Worm (Caenorhabditis elegans): ENCODE data around the gene pkc-3.

Gene pkc-3

DNA sequence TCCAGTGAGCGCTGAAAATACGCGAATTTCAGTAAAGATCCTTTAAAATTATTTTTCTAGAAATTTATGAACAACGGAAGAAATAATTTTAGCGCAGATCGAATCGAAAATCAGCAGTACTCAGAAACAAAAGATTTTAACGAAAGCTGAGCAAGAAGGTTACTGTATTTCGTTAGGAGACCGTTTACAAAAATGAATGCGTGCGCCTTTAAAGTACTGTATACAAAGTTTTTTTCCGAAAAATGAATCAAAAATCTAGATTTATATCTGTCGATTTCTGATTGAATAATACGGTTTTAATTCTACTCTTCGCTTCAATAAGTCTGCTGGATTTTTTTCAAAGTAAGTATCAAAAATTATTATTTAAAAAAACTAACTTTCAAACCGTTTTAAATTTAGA is 34.2 kb downstream of the pkc-3 start, which contains the start of the genes EEED8.14 and EEED8.3:
Gene EEED8.14 (minus strand): TSS at position 13 of the 400 bp plus-strand sequence.
Gene EEED8.3 (plus strand): TSS at position 237 of the 400 bp plus-strand sequence.
- no peak for TF ChIP-seq nhr-28 (tag; optimal IDR thresholded peaks at IDR 0.05)
- TF ChIP-seq ces-1 (GFP tag; optimal IDR thresholded peaks at IDR 0.05) = no peak
- no peak for TF ChIP-seq mls-2 (tag; optimal IDR thresholded peaks at IDR 0.05)
- no peak for TF ChIP-seq flh-1 (GFP tag; optimal IDR thresholded peaks at IDR 0.05)
- TF ChIP-seq lsy-2 (tag; optimal IDR thresholded peaks at IDR 0.05) = no peak
- TF ChIP-seq unc-62 (GFP tag; optimal IDR thresholded peaks at IDR 0.05) = no peak
- TF ChIP-seq nhr-76 (tag; optimal IDR thresholded peaks at IDR 0.05) = no peak
- TF ChIP-seq ham-2 (GFP tag; optimal IDR thresholded peaks at IDR 0.05) = no peak
- TF ChIP-seq zip-8 (tag; optimal IDR thresholded peaks at IDR 0.05) = no peak
- TF ChIP-seq mep-1 (tag; optimal IDR thresholded peaks at IDR 0.05) = no peak

DNA sequence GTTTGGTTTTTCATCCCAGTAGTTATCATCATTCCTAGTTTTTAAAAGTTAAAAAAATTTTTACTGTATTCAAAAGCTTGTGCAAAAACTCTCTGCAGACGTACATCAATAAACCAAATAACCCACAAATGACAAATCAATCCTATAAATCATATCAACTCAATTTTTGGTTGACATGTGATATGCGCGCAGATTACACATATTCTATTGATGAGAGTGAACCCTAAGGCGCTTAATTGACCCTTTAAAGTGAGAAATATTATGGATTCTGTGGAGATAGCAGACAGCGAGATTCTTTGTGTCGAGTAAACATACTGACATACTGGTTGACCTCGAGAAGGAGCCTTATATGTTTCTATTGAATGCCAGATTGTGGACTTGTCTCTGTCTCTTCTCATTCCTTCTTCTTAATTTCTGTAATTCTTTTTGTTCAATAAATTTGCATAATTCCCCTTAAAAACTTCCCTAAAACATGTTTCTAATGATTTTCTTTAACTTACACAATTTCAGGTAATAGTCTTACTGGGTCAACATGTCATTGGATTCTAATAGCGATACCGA is 36.5 kb downstream of the pkc-3 start, which contains the start of gene EEED8.2:
Gene EEED8.2 (plus strand): TSS at position 511 of the 561 bp plus-strand sequence.
- peak; percentile 92 for TF ChIP-seq unc-62 (GFP tag; optimal IDR thresholded peaks at IDR 0.05)
- peak; percentile 18 for TF ChIP-seq pha-4 (tag; optimal IDR thresholded peaks at IDR 0.05)
- no peak for TF ChIP-seq unc-39 (tag; optimal IDR thresholded peaks at IDR 0.05)
- no peak for TF ChIP-seq sem-2 (GFP tag; optimal IDR thresholded peaks at IDR 0.05)
- TF ChIP-seq mab-5 (tag; optimal IDR thresholded peaks at IDR 0.05) = peak; percentile 64
- peak; percentile 14 for TF ChIP-seq nhr-2 (tag; optimal IDR thresholded peaks at IDR 0.05)

DNA sequence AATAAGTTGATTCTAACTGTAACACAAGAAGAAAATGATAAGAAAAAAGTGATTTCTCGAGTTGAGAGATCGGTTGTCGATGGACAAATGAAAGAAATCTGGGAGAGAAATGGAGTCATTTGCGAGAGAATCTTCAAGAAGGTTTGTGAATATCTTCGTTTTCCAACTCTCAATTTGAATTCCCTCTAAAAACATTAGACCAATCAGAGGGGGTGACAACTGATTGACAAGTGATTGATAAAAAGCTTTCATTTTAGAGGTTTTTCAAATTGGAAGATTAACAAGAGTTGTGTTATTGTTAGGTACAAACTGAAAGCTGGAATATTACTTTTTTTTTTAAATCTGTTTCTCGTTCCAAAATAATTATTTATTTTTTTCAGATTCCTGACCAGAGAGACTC is 38.1 kb downstream of the pkc-3 start:
- TF ChIP-seq hlh-1 (tag; optimal IDR thresholded peaks at IDR 0.05) = no peak
- peak; percentile 94 for TF ChIP-seq unc-62 (GFP tag; optimal IDR thresholded peaks at IDR 0.05)
- TF ChIP-seq mab-5 (tag; optimal IDR thresholded peaks at IDR 0.05) = no peak

DNA sequence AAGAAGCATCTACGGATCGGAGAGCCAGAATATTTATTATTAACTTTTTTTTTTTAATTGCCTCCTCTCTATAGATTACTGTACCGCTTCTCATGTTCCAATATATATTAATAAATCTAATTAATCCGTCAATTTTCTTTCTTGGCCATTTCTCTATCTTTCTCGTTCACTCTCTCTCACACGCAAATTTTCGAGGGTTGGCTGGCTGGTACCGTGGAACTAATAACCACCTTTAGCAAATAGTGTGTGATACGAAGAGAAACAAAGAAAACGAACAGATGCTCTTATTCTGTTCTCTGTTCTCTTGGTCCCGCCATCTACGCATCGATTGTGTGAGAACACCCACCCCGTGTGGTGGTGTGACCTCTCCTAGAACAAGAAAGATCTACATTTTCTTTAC is 38.5 kb downstream of the pkc-3 start:
- TF ChIP-seq ceh-43 (GFP tag; optimal IDR thresholded peaks at IDR 0.05) = peak; percentile 59
- TF ChIP-seq nhr-12 (tag; optimal IDR thresholded peaks at IDR 0.05) = no peak
- TF ChIP-seq pha-4 (tag; optimal IDR thresholded peaks at IDR 0.05) = no peak
- no peak for TF ChIP-seq flh-1 (GFP tag; optimal IDR thresholded peaks at IDR 0.05)
- TF ChIP-seq mep-1 (tag; optimal IDR thresholded peaks at IDR 0.05) = no peak
- no peak for TF ChIP-seq nhr-76 (tag; optimal IDR thresholded peaks at IDR 0.05)
- TF ChIP-seq hlh-1 (tag; optimal IDR thresholded peaks at IDR 0.05) = peak; percentile 75
- no peak for TF ChIP-seq nhr-28 (tag; optimal IDR thresholded peaks at IDR 0.05)
- no peak for TF ChIP-seq blmp-1 (tag; optimal IDR thresholded peaks at IDR 0.05)
- TF ChIP-seq ceh-39 (tag; optimal IDR thresholded peaks at IDR 0.05) = peak; percentile 18
- TF ChIP-seq ham-2 (GFP tag; optimal IDR thresholded peaks at IDR 0.05) = no peak
- TF ChIP-seq zip-8 (tag; optimal IDR thresholded peaks at IDR 0.05) = no peak
- TF ChIP-seq cnd-1 (tag; optimal IDR thresholded peaks at IDR 0.05) = peak; percentile 84
- peak; percentile 52 for TF ChIP-seq mls-2 (tag; optimal IDR thresholded peaks at IDR 0.05)
- no peak for TF ChIP-seq mab-5 (tag; optimal IDR thresholded peaks at IDR 0.05)
- TF ChIP-seq nhr-2 (tag; optimal IDR thresholded peaks at IDR 0.05) = no peak
- no peak for TF ChIP-seq sptf-1 (tag; optimal IDR thresholded peaks at IDR 0.05)
- TF ChIP-seq ztf-11 (tag; optimal IDR thresholded peaks at IDR 0.05) = peak; percentile 13
- no peak for TF ChIP-seq elt-3 (tag; optimal IDR thresholded peaks at IDR 0.05)
- TF ChIP-seq drap-1 (GFP tag; optimal IDR thresholded peaks at IDR 0.05) = no peak
- peak; percentile 67 for TF ChIP-seq lin-32 (GFP tag; optimal IDR thresholded peaks at IDR 0.05)
- no peak for TF ChIP-seq ceh-83 (GFP tag; optimal IDR thresholded peaks at IDR 0.05)
- no peak for TF ChIP-seq tbx-8 (GFP tag; optimal IDR thresholded peaks at IDR 0.05)
- no peak for TF ChIP-seq unc-62 (GFP tag; optimal IDR thresholded peaks at IDR 0.05)
- TF ChIP-seq lin-13 (tag; optimal IDR thresholded peaks at IDR 0.05) = peak; percentile 25
- no peak for TF ChIP-seq sem-2 (GFP tag; optimal IDR thresholded peaks at IDR 0.05)
- TF ChIP-seq bed-3 (GFP tag; optimal IDR thresholded peaks at IDR 0.05) = no peak
- no peak for TF ChIP-seq nhr-237 (tag; optimal IDR thresholded peaks at IDR 0.05)
- peak; percentile 14 for TF ChIP-seq unc-120 (tag; optimal IDR thresholded peaks at IDR 0.05; ENCODE audit: poor library complexity, severe bottlenecking)
- no peak for TF ChIP-seq elt-1 (tag; optimal IDR thresholded peaks at IDR 0.05; ENCODE audit: borderline replicate concordance, insufficient read depth)
- TF ChIP-seq snpc-4 (tag; optimal IDR thresholded peaks at IDR 0.05) = no peak
- no peak for TF ChIP-seq unc-39 (tag; optimal IDR thresholded peaks at IDR 0.05)
- no peak for TF ChIP-seq lsy-2 (tag; optimal IDR thresholded peaks at IDR 0.05)
- TF ChIP-seq ces-1 (GFP tag; optimal IDR thresholded peaks at IDR 0.05) = peak; percentile 89
- no peak for TF ChIP-seq M03D4.4 (tag; optimal IDR thresholded peaks at IDR 0.05)
